Worm (Caenorhabditis elegans): ENCODE results near the gene stau-1.

ce11 chrX:1057821-1058377, 22.8 kb upstream of the stau-1 start:
- TF ChIP-seq aly-2 (tag; optimal IDR thresholded peaks at IDR 0.05) (no peak), fos-1 (tag; optimal IDR thresholded peaks at IDR 0.05) (no peak), zag-1 (tag; optimal IDR thresholded peaks at IDR 0.05) (no peak), unc-62 (GFP tag; optimal IDR thresholded peaks at IDR 0.05) (no peak), nhr-6 (tag; optimal IDR thresholded peaks at IDR 0.05) (no peak), egl-27 (tag; optimal IDR thresholded peaks at IDR 0.05) (no peak), unc-39 (tag; optimal IDR thresholded peaks at IDR 0.05) (no peak), nhr-10 (tag; optimal IDR thresholded peaks at IDR 0.05) (no peak), lin-11 (tag; optimal IDR thresholded peaks at IDR 0.05) (no peak), lin-39 (tag; optimal IDR thresholded peaks at IDR 0.05) (no peak)
